Fruit fly (Drosophila melanogaster): ENCODE results near the gene CG8997.

CG8997 gene

dm6 chr2L:13842572-13842971 is 2.6 kb downstream of the CG8997 start:
- TF ChIP-seq D1 (tag; optimal IDR thresholded peaks at IDR 0.05) (no peak), CG34367 (tag; optimal IDR thresholded peaks at IDR 0.05) (no peak), rn (GFP tag; IDR thresholded peaks at IDR 0.05) (no peak), Pif1A (GFP tag; optimal IDR thresholded peaks at IDR 0.05) (no peak), fd96Ca (GFP tag; IDR thresholded peaks at IDR 0.05) (no peak), CG15710 (tag; optimal IDR thresholded peaks at IDR 0.05) (no peak), Snoo (tag; optimal IDR thresholded peaks at IDR 0.05) (no peak), CG4496 (GFP tag; IDR thresholded peaks at IDR 0.05) (no peak), Pif1B (GFP tag; optimal IDR thresholded peaks at IDR 0.05) (no peak), CG17806 (tag; optimal IDR thresholded peaks at IDR 0.05) (no peak), CG9948 (tag; optimal IDR thresholded peaks at IDR 0.05) (no peak), CG12605 (GFP tag; IDR thresholded peaks at IDR 0.05) (no peak), CG8159 (tag; optimal IDR thresholded peaks at IDR 0.05) (no peak), gl (tag; optimal IDR thresholded peaks at IDR 0.05) (no peak), Ets98B (GFP tag; IDR thresholded peaks at IDR 0.05) (no peak), CG13204 (GFP tag; optimal IDR thresholded peaks at IDR 0.05) (no peak), CG14655 (GFP tag; optimal IDR thresholded peaks at IDR 0.05) (no peak), CG32121 (GFP tag; IDR thresholded peaks at IDR 0.05) (no peak)

dm6 chr2L:13842078-13842477 is 3.0 kb downstream of the CG8997 start:
- TF ChIP-seq D1 (tag; optimal IDR thresholded peaks at IDR 0.05) (peak; percentile 29), CG14655 (GFP tag; optimal IDR thresholded peaks at IDR 0.05) (no peak)

- TF ChIP-seq CG13204 (GFP tag; optimal IDR thresholded peaks at IDR 0.05) (no peak), CG8301 (tag; optimal IDR thresholded peaks at IDR 0.05) (no peak), CG14655 (GFP tag; optimal IDR thresholded peaks at IDR 0.05) (no peak), CG32121 (GFP tag; IDR thresholded peaks at IDR 0.05) (no peak), fd96Ca (GFP tag; IDR thresholded peaks at IDR 0.05) (no peak), EcR (GFP tag; optimal IDR thresholded peaks at IDR 0.05) (no peak), CG12605 (GFP tag; IDR thresholded peaks at IDR 0.05) (no peak), rn (GFP tag; IDR thresholded peaks at IDR 0.05) (no peak), CG17806 (tag; optimal IDR thresholded peaks at IDR 0.05) (no peak), D1 (tag; optimal IDR thresholded peaks at IDR 0.05) (no peak), Pif1B (GFP tag; optimal IDR thresholded peaks at IDR 0.05) (no peak), gl (tag; optimal IDR thresholded peaks at IDR 0.05) (no peak), CG15710 (tag; optimal IDR thresholded peaks at IDR 0.05) (no peak), Pif1A (GFP tag; optimal IDR thresholded peaks at IDR 0.05) (no peak), Ets98B (GFP tag; IDR thresholded peaks at IDR 0.05) (no peak), CG10348 (GFP tag; IDR thresholded peaks at IDR 0.05) (no peak), CG4496 (GFP tag; IDR thresholded peaks at IDR 0.05) (no peak), CG8159 (tag; optimal IDR thresholded peaks at IDR 0.05) (no peak), Snoo (tag; optimal IDR thresholded peaks at IDR 0.05) (no peak)
Measured at dm6 chr2L:13841508-13841907, 3.6 kb downstream of the CG8997 start, which contains the start of gene CG33307. Gene CG33307, minus strand, starts transcription at chr2L:13841520.

DNA sequence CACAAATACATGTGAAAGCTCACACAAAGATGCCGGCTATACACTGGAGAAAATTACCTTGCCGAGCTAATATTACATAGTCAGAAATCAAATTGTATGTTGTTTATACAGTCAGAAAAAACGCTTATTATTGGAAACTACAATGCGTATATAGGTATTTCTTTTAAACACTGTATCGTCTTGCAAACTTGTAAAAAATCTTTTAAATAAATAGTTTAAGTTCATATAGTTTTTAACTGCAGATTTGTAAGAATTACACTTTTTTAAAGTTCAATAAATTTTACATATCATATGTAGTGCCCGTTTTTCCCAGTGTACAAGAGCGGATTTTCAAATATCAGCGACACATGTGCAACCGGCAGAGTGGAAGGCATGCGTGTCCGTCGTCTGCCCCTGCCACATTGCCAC is 5.4 kb downstream of the CG8997 start:
- TF ChIP-seq fd96Ca (GFP tag; IDR thresholded peaks at IDR 0.05) (no peak; the same call in 2 of the 3 replicates), rn (GFP tag; IDR thresholded peaks at IDR 0.05) (peak; percentile 48; the same call in 1 of the 2 replicates), CG34367 (tag; optimal IDR thresholded peaks at IDR 0.05) (peak; percentile 76), Pif1A (GFP tag; optimal IDR thresholded peaks at IDR 0.05) (peak; percentile 83), Pif1B (GFP tag; optimal IDR thresholded peaks at IDR 0.05) (peak; percentile 76), CG32121 (GFP tag; IDR thresholded peaks at IDR 0.05) (peak; percentile 90), gl (tag; optimal IDR thresholded peaks at IDR 0.05) (peak; percentile 40), CG8301 (tag; optimal IDR thresholded peaks at IDR 0.05) (peak; percentile 88), CG12605 (GFP tag; IDR thresholded peaks at IDR 0.05) (peak; percentile 56), EcR (GFP tag; optimal IDR thresholded peaks at IDR 0.05) (no peak), CG8159 (tag; optimal IDR thresholded peaks at IDR 0.05) (peak; percentile 86), CG15710 (tag; optimal IDR thresholded peaks at IDR 0.05) (peak; percentile 83), CG13204 (GFP tag; optimal IDR thresholded peaks at IDR 0.05) (peak; percentile 46), CG4496 (GFP tag; IDR thresholded peaks at IDR 0.05) (peak; percentile 86), CG17806 (tag; optimal IDR thresholded peaks at IDR 0.05) (peak; percentile 81), CG9948 (tag; optimal IDR thresholded peaks at IDR 0.05) (peak; percentile 88), Snoo (tag; optimal IDR thresholded peaks at IDR 0.05) (peak; percentile 91), Ets98B (GFP tag; IDR thresholded peaks at IDR 0.05) (peak; percentile 80), D1 (tag; optimal IDR thresholded peaks at IDR 0.05) (peak; percentile 82), CG14655 (GFP tag; optimal IDR thresholded peaks at IDR 0.05) (peak; percentile 92), CG10348 (GFP tag; IDR thresholded peaks at IDR 0.05) (0 out of 2 replicates have a peak, but pooled peaks have one; percentile 16)

dm6 chr2L:13838647-13839390 is 6.3 kb downstream of the CG8997 start:
- TF ChIP-seq CG8159 (tag; optimal IDR thresholded peaks at IDR 0.05) = no peak
- no peak for TF ChIP-seq D1 (tag; optimal IDR thresholded peaks at IDR 0.05)
- TF ChIP-seq Ets98B (GFP tag; IDR thresholded peaks at IDR 0.05) = no peak
- no peak for TF ChIP-seq CG10348 (GFP tag; IDR thresholded peaks at IDR 0.05)
- TF ChIP-seq Pif1B (GFP tag; optimal IDR thresholded peaks at IDR 0.05) = no peak
- no peak for TF ChIP-seq CG14655 (GFP tag; optimal IDR thresholded peaks at IDR 0.05)
- no peak for TF ChIP-seq CG34367 (tag; optimal IDR thresholded peaks at IDR 0.05)
- TF ChIP-seq gl (tag; optimal IDR thresholded peaks at IDR 0.05) = no peak
- TF ChIP-seq Snoo (tag; optimal IDR thresholded peaks at IDR 0.05) = no peak
- no peak for TF ChIP-seq CG15710 (tag; optimal IDR thresholded peaks at IDR 0.05)
- no peak for TF ChIP-seq CG32121 (GFP tag; IDR thresholded peaks at IDR 0.05)

dm6 chr2L:13837579-13837978 is 7.5 kb downstream of the CG8997 start:
- TF ChIP-seq rn (GFP tag; IDR thresholded peaks at IDR 0.05) (no peak), EcR (GFP tag; optimal IDR thresholded peaks at IDR 0.05) (no peak), CG34367 (tag; optimal IDR thresholded peaks at IDR 0.05) (no peak), gl (tag; optimal IDR thresholded peaks at IDR 0.05) (no peak), CG14655 (GFP tag; optimal IDR thresholded peaks at IDR 0.05) (no peak), CG32121 (GFP tag; IDR thresholded peaks at IDR 0.05) (no peak), Pif1B (GFP tag; optimal IDR thresholded peaks at IDR 0.05) (no peak), CG9948 (tag; optimal IDR thresholded peaks at IDR 0.05) (no peak), CG8159 (tag; optimal IDR thresholded peaks at IDR 0.05) (no peak), CG10348 (GFP tag; IDR thresholded peaks at IDR 0.05) (no peak), CG4496 (GFP tag; IDR thresholded peaks at IDR 0.05) (no peak), D1 (tag; optimal IDR thresholded peaks at IDR 0.05) (no peak), fd96Ca (GFP tag; IDR thresholded peaks at IDR 0.05) (no peak)

All from whole organism, pupa.